Worm (Caenorhabditis elegans): ENCODE results near the gene tkr-2.

DNA sequence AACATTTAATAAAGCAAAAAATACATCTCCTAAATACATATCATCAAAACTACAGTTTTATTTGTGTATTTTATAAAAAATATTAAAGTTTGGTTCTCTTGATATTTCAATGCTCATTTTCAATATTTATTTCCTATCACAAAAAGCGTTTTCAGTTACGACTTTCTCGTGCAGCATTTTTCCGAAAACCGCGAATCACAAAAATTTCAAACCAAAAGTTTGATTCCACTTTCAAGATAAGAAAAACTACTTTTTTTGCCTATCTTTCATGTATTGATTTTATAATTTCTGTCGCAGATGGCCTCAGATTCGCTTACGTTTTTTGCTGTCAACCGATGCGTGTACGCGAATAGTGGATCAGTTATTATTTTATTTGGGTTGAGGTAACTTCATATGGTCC, 17.6 kb downstream of the tkr-2 start, which contains the start of gene C49A9.4:
- no peak for TF ChIP-seq flt-1 (GFP tag; IDR thresholded peaks at IDR 0.05)
- TF ChIP-seq ztf-29 (GFP tag; IDR thresholded peaks at IDR 0.05) = no peak
- TF ChIP-seq cog-1 (tag; optimal IDR thresholded peaks at IDR 0.05) = no peak
- TF ChIP-seq med-1 (GFP tag; optimal IDR thresholded peaks at IDR 0.05; ENCODE audit: insufficient read depth) = no peak
- TF ChIP-seq ztf-23 (GFP tag; IDR thresholded peaks at IDR 0.05) = no peak
- no peak for TF ChIP-seq klf-2 (GFP tag; conservative IDR thresholded peaks at IDR 0.05)
- TF ChIP-seq tab-1 (GFP tag; IDR thresholded peaks at IDR 0.05) = no peak
